Worm (Caenorhabditis elegans): ENCODE data around the gene pha-4.

pha-4 gene

ce11 chrV:20713620-20714019 lies 39.2 kb upstream of the pha-4 start, which contains the start of gene Y44A6C.1:
Y44A6C.1 (plus strand) TSS chrV:20713920.
- TF ChIP-seq tbx-11 (GFP tag; IDR thresholded peaks at IDR 0.05): no peak
- TF ChIP-seq tra-4 (tag; optimal IDR thresholded peaks at IDR 0.05): no peak
- TF ChIP-seq ceh-36 (tag; optimal IDR thresholded peaks at IDR 0.05): no peak

- TF ChIP-seq flt-1 (GFP tag; IDR thresholded peaks at IDR 0.05) (no peak), tbx-11 (GFP tag; IDR thresholded peaks at IDR 0.05) (no peak), sea-1 (GFP tag; conservative IDR thresholded peaks at IDR 0.05) (no peak), tra-4 (tag; optimal IDR thresholded peaks at IDR 0.05) (no peak), hmbx-1 (tag; optimal IDR thresholded peaks at IDR 0.05) (no peak), ceh-13 (GFP tag; optimal IDR thresholded peaks at IDR 0.05) (no peak), F13C5.2 (tag; optimal IDR thresholded peaks at IDR 0.05) (no peak)
Measured at ce11 chrV:20714503-20714902, 38.3 kb upstream of the pha-4 start.

- no peak for TF ChIP-seq hmg-4 (GFP tag; optimal IDR thresholded peaks at IDR 0.05)
- no peak for TF ChIP-seq sea-1 (GFP tag; conservative IDR thresholded peaks at IDR 0.05)
- TF ChIP-seq scrt-1 (GFP tag; IDR thresholded peaks at IDR 0.05): no peak
- TF ChIP-seq hmbx-1 (tag; optimal IDR thresholded peaks at IDR 0.05): no peak
- TF ChIP-seq B0310.2 (tag; optimal IDR thresholded peaks at IDR 0.05): no peak
- TF ChIP-seq tra-4 (tag; optimal IDR thresholded peaks at IDR 0.05): no peak
- no peak for TF ChIP-seq pes-1 (GFP tag; IDR thresholded peaks at IDR 0.05)
- TF ChIP-seq aly-1 (tag; optimal IDR thresholded peaks at IDR 0.05): no peak
- TF ChIP-seq F13C5.2 (tag; optimal IDR thresholded peaks at IDR 0.05): no peak
- TF ChIP-seq ets-7 (tag; optimal IDR thresholded peaks at IDR 0.05): no peak
- TF ChIP-seq ceh-13 (GFP tag; optimal IDR thresholded peaks at IDR 0.05): no peak
Measured at ce11 chrV:20716267-20716666, 36.6 kb upstream of the pha-4 start.

- TF ChIP-seq ama-1 (optimal IDR thresholded peaks at IDR 0.05) (no peak), scrt-1 (GFP tag; IDR thresholded peaks at IDR 0.05) (no peak), ceh-36 (tag; optimal IDR thresholded peaks at IDR 0.05) (no peak), tbx-11 (GFP tag; IDR thresholded peaks at IDR 0.05) (no peak), tra-4 (tag; optimal IDR thresholded peaks at IDR 0.05) (no peak), hnd-1 (tag; optimal IDR thresholded peaks at IDR 0.05) (no peak), ceh-13 (GFP tag; optimal IDR thresholded peaks at IDR 0.05) (no peak)
Measured at ce11 chrV:20716830-20717441, 35.9 kb upstream of the pha-4 start.

ce11 chrV:20721934-20722333 lies 30.9 kb upstream of the pha-4 start, which contains the start of gene Y44A6C.2:
Y44A6C.2 (plus strand) TSS chrV:20722234.
- TF ChIP-seq aly-1 (tag; optimal IDR thresholded peaks at IDR 0.05) (no peak), pes-1 (GFP tag; IDR thresholded peaks at IDR 0.05) (no peak), ets-7 (tag; optimal IDR thresholded peaks at IDR 0.05) (no peak), hmg-4 (GFP tag; optimal IDR thresholded peaks at IDR 0.05) (no peak), tbx-37 (GFP tag; conservative IDR thresholded peaks at IDR 0.05) (no peak), hnd-1 (tag; optimal IDR thresholded peaks at IDR 0.05) (no peak), ceh-13 (GFP tag; optimal IDR thresholded peaks at IDR 0.05) (no peak), tra-4 (tag; optimal IDR thresholded peaks at IDR 0.05) (no peak), B0310.2 (tag; optimal IDR thresholded peaks at IDR 0.05) (no peak), hmbx-1 (tag; optimal IDR thresholded peaks at IDR 0.05) (no peak), sea-1 (GFP tag; conservative IDR thresholded peaks at IDR 0.05) (no peak), tbx-11 (GFP tag; IDR thresholded peaks at IDR 0.05) (no peak), ceh-36 (tag; optimal IDR thresholded peaks at IDR 0.05) (no peak), F13C5.2 (tag; optimal IDR thresholded peaks at IDR 0.05) (no peak)

ce11 chrV:20722447-20722846 lies 30.4 kb upstream of the pha-4 start:
- TF ChIP-seq ets-7 (tag; optimal IDR thresholded peaks at IDR 0.05) (no peak), hmg-4 (GFP tag; optimal IDR thresholded peaks at IDR 0.05) (no peak), scrt-1 (GFP tag; IDR thresholded peaks at IDR 0.05) (no peak), ceh-13 (GFP tag; optimal IDR thresholded peaks at IDR 0.05) (no peak)

- TF ChIP-seq ama-1 (optimal IDR thresholded peaks at IDR 0.05) (no peak), tbx-11 (GFP tag; IDR thresholded peaks at IDR 0.05) (no peak), B0310.2 (tag; optimal IDR thresholded peaks at IDR 0.05) (no peak), hmbx-1 (tag; optimal IDR thresholded peaks at IDR 0.05) (no peak), ets-7 (tag; optimal IDR thresholded peaks at IDR 0.05) (no peak), hnd-1 (tag; optimal IDR thresholded peaks at IDR 0.05) (no peak), flt-1 (GFP tag; IDR thresholded peaks at IDR 0.05) (no peak), scrt-1 (GFP tag; IDR thresholded peaks at IDR 0.05) (no peak), ceh-13 (GFP tag; optimal IDR thresholded peaks at IDR 0.05) (no peak), F13C5.2 (tag; optimal IDR thresholded peaks at IDR 0.05) (no peak), tbx-37 (GFP tag; conservative IDR thresholded peaks at IDR 0.05) (no peak), tra-4 (tag; optimal IDR thresholded peaks at IDR 0.05) (no peak), hmg-4 (GFP tag; optimal IDR thresholded peaks at IDR 0.05) (no peak), pes-1 (GFP tag; IDR thresholded peaks at IDR 0.05) (no peak), aly-1 (tag; optimal IDR thresholded peaks at IDR 0.05) (no peak), ceh-36 (tag; optimal IDR thresholded peaks at IDR 0.05) (no peak), sea-1 (GFP tag; conservative IDR thresholded peaks at IDR 0.05) (no peak)
Measured at ce11 chrV:20727458-20727857, 25.4 kb upstream of the pha-4 start.

- TF ChIP-seq B0310.2 (tag; optimal IDR thresholded peaks at IDR 0.05) (no peak), hmg-4 (GFP tag; optimal IDR thresholded peaks at IDR 0.05) (no peak), tbx-11 (GFP tag; IDR thresholded peaks at IDR 0.05) (no peak), hmbx-1 (tag; optimal IDR thresholded peaks at IDR 0.05) (no peak), scrt-1 (GFP tag; IDR thresholded peaks at IDR 0.05) (no peak), ceh-36 (tag; optimal IDR thresholded peaks at IDR 0.05) (no peak), aly-1 (tag; optimal IDR thresholded peaks at IDR 0.05) (no peak), F13C5.2 (tag; optimal IDR thresholded peaks at IDR 0.05) (no peak), tra-4 (tag; optimal IDR thresholded peaks at IDR 0.05) (no peak), sea-1 (GFP tag; conservative IDR thresholded peaks at IDR 0.05) (no peak), ama-1 (optimal IDR thresholded peaks at IDR 0.05) (no peak), pes-1 (GFP tag; IDR thresholded peaks at IDR 0.05) (no peak), hnd-1 (tag; optimal IDR thresholded peaks at IDR 0.05) (no peak), flt-1 (GFP tag; IDR thresholded peaks at IDR 0.05) (no peak)
Measured at ce11 chrV:20728763-20729350, 24.0 kb upstream of the pha-4 start, which contains the start of gene ipla-3. ipla-3 (minus strand) TSS chrV:20729272.
